Worm (Caenorhabditis elegans) whole organism, L2 larva: ENCODE measurements around the gene acp-3.

Experiments
- alr-1 ChIP-seq: fragments of 150-350 bp; optimal IDR thresholded peaks from 2 replicates; lab custom pipeline; 2014; ENCODE audit warnings: missing biosample characterization, missing genetic modification characterization
- ama-1 ChIP-seq: fragments of 150-350 bp; optimal IDR thresholded peaks from 2 replicates; lab custom pipeline; 2018; ENCODE audit warnings: inconsistent platforms
- crh-2 ChIP-seq: sonication (generic microtip); optimal IDR thresholded peaks from 2 replicates; lab custom pipeline; 2017; ENCODE audit warnings: missing biosample characterization, missing genetic modification characterization
- elt-3 ChIP-seq: sonication (generic microtip); optimal IDR thresholded peaks from 2 replicates; lab custom pipeline; 2017; ENCODE audit warnings: missing biosample characterization, missing genetic modification characterization
- nhr-6 ChIP-seq: fragments of 150-350 bp; optimal IDR thresholded peaks from 2 replicates; lab custom pipeline; 2014; ENCODE audit warnings: missing biosample characterization, missing genetic modification characterization
- unc-55 ChIP-seq: fragments of 150-350 bp; sonication (generic microtip); optimal IDR thresholded peaks from 3 replicates; lab custom pipeline; 2014; ENCODE audit warnings: missing biosample characterization, missing genetic modification reagents, missing genetic modification characterization
- ztf-11 ChIP-seq: sonication (generic microtip); optimal IDR thresholded peaks from 2 replicates; lab custom pipeline; 2017; ENCODE audit warnings: missing biosample characterization, missing genetic modification characterization

DNA sequence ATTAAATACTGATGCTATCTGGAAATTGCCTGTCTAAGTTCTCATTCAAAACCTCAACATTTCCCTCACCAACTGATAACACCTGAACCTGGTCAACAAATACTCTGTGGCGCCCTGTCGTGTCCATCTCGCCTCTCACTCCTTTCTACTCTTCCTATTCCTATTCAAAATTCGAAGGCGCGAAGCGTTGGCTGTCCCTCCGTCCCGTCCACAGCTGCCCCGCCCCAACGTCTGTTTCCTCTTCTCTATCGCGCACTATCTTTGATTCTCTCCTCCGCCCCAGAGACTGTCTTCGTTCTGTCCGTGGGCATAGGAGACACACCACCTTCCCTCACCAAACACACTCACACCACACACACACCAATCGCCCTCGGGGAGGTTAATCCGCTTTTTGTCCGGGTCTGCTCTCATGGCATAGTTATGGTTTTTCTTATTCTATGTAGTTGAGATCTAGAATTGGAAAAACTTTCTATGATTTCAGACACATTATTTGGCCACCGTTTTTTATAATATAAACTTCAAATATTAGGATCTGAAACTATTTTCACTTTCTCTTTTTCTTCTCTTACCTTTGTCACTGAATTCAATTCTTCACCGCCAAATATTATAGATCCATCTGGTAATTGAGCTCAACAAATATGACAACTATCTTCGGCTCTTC lies 24.7 kb downstream of the acp-3 start, which contains the start of gene efl-3:
- TF ChIP-seq elt-3: no peak
- TF ChIP-seq nhr-6: no peak
- TF ChIP-seq alr-1 (tag; lab: Kevin White, UChicago): no peak
- TF ChIP-seq crh-2 (tag; lab: Kevin White, UChicago): no peak
- TF ChIP-seq unc-55 (GFP tag; lab: Kevin White, UChicago): no peak
- no peak for TF ChIP-seq ama-1 (lab: Kevin White, UChicago)
- TF ChIP-seq ztf-11 (tag; lab: Kevin White, UChicago): no peak
